Worm (Caenorhabditis elegans) whole organism, L4/young adult: ENCODE measurements around the gene F55F10.1.

ENCODE experiments used
- W03F9.2 ChIP-seq: fragments of 150-350 bp; optimal IDR thresholded peaks from 2 replicates; lab custom pipeline; 2014; ENCODE audit warnings: missing biosample characterization, missing genetic modification characterization
- dao-5 ChIP-seq: sonication (generic microtip); optimal IDR thresholded peaks from 2 replicates; lab custom pipeline; 2016; ENCODE audit warnings: missing genotype, missing genetic modification characterization, moderate library complexity, missing compliant biosample characterization
- him-1 ChIP-seq: sonication (generic microtip); optimal IDR thresholded peaks from 2 replicates; lab custom pipeline; 2016; ENCODE audit warnings: missing genotype, missing genetic modification reagents, missing genetic modification characterization, missing compliant biosample characterization

ce11 chrIV:4396052-4396821 lies 35.6 kb downstream of the F55F10.1 start:
- TF ChIP-seq dao-5 (no peak), him-1 (tag; lab: Kevin White, UChicago) (no peak), W03F9.2 (tag; lab: Kevin White, UChicago) (no peak)
